Fruit fly (Drosophila melanogaster) S2 (cell line): ENCODE measurements around the gene Rh6.
A peak's percentile ranks its signal among the peaks of the same experiment; 100 is the strongest.

Experiments
- CG8478 ChIP-seq: fragments of >200 bp; optimal IDR thresholded peaks from 2 replicates; lab custom pipeline; 2018
- CTCF ChIP-seq, 2 experiments: fragments of >200 bp; optimal IDR thresholded peaks; 2 replicates each; lab custom pipeline; 2018

Rh6 gene

dm6 chr3R:15482858-15483257 lies at the start of gene Rh6:
Rh6 (plus strand) TSS chr3R:15483158.
- TF ChIP-seq CG8478 (no peak), CTCF (optimal IDR thresholded peaks at IDR 0.05; lab: Kevin White, UChicago) (no peak)

dm6 chr3R:15433340-15433945 lies 49.5 kb upstream of the Rh6 start:
- no peak for TF ChIP-seq CG8478
- no peak for TF ChIP-seq CTCF (optimal IDR thresholded peaks at IDR 0.05; lab: Kevin White, UChicago)

DNA sequence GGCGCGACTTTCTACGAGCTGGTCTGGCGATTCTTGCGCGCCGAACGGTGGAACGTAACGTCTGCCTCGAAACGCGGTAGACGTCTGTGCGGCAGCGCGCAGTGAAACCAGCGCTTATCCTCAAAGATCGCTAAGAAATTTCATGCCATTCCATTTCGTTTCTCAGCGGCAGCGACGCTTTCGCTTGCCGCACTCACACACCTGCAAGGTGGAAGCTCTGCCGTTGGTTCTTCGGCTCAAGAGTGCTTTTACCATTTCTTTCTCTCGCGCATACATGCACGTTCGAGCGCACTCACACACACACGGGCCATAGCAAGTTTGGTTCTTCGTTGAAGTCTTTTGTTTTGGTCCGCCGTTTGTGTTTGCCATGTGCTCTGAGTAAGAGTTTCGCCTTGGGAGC lies 48.3 kb upstream of the Rh6 start, which contains the start of gene CG6118:
Gene CG6118 (minus strand): TSS at position 63 of the 400 bp plus-strand sequence.
- TF ChIP-seq CG8478: no peak
- no peak for TF ChIP-seq CTCF (optimal IDR thresholded peaks at IDR 0.05; lab: Kevin White, UChicago)

DNA sequence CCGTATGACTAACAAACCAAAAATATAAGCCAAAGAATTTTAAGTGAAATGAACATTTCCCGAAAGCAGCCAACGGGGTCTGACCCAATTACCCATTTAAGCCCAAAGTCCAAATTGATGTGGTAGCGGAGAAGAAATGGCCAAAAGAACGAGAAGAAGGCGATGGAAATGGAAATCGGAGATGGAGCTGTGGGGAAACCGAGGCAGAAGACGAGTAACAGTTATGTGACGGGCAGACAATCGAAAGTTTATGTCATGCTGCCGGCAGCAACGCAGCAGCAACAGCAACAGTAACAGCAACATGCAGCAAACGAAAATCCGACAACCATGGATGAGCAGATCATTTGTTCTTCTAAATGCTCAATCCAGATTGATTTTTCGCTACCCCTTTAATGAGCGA lies 46.2 kb upstream of the Rh6 start:
- TF ChIP-seq CG8478 (no peak), CTCF (optimal IDR thresholded peaks at IDR 0.05; lab: Kevin White, UChicago) (no peak)

DNA sequence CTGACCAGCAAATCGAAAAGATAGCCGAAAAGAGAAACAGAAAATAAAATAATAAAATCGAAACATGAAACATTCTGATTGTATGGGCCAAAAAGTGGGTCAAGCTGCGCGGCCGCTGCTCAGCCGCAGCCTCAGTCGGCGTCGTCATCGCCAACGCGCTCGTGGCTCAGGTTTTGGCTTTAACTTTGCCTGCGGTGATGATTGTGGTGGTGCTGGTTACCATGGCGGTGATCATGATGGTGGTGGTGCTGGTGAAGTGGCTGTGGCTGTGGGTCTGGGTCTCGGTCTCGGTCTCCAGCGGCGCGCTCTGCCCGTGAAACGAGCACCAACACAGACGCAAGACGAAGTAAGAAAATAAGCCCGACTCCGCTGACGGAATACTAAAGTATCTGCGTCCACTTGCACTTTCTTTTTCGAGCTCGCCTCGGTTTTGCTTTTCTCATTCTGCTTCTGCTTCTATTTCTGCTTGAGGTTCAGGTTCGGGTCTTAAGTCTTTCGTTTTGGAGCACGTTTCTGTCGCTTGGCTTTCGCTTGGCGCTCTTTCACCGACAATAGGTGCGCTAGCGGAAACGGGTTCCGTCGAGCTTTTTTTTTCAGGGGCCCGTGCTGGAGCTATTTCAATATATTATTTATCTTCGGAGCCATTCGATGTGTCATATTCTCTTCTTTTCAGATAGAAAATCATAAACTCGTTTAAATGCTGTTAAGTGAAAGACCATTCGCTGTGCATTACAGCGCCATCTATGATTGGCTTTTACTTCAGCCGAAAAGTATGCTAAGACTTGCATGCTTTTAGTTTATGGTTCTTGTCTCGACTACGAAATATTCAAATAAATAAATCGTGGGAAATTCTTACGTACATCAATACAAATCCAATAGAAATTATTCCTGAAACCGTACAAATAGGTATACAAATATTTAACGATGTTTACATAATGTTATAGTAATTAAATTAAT lies 45.2 kb upstream of the Rh6 start:
- TF ChIP-seq CTCF (optimal IDR thresholded peaks at IDR 0.05; lab: Kevin White, UChicago) (peak; percentile 93 to 96), CG8478 (no peak)

dm6 chr3R:15439669-15440068 lies 43.3 kb upstream of the Rh6 start, which contains the start of gene Act88F:
Act88F (plus strand) TSS chr3R:15439969.
- TF ChIP-seq CG8478: no peak
- no peak for TF ChIP-seq CTCF (optimal IDR thresholded peaks at IDR 0.05; lab: Kevin White, UChicago)

dm6 chr3R:15446149-15446548 lies 36.8 kb upstream of the Rh6 start:
- TF ChIP-seq CG8478 (no peak), CTCF (optimal IDR thresholded peaks at IDR 0.05; lab: Kevin White, UChicago) (no peak)

DNA sequence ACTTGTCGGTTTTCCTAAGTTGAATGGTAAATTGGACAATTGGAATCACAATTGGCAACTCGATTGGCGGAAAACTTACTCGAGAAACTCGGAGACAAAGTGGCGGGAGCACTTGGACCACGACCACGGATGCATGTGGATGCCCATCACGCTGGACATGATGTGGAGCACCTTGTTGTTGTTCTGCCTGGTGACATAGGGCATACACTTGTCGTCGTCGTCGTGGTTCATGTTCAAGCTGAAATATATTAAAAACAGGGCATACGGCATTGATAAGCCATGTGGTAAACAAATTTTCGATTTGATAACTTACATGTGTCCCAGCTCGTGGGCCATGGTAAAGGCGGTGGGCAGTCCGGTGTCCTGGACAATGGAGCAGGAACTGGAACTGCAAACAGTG lies 35.2 kb upstream of the Rh6 start:
- no peak for TF ChIP-seq CG8478

- TF ChIP-seq CG8478 (no peak), CTCF (optimal IDR thresholded peaks at IDR 0.05; lab: Kevin White, UChicago) (no peak)
Observed at dm6 chr3R:15448657-15449056, 34.3 kb upstream of the Rh6 start.

DNA sequence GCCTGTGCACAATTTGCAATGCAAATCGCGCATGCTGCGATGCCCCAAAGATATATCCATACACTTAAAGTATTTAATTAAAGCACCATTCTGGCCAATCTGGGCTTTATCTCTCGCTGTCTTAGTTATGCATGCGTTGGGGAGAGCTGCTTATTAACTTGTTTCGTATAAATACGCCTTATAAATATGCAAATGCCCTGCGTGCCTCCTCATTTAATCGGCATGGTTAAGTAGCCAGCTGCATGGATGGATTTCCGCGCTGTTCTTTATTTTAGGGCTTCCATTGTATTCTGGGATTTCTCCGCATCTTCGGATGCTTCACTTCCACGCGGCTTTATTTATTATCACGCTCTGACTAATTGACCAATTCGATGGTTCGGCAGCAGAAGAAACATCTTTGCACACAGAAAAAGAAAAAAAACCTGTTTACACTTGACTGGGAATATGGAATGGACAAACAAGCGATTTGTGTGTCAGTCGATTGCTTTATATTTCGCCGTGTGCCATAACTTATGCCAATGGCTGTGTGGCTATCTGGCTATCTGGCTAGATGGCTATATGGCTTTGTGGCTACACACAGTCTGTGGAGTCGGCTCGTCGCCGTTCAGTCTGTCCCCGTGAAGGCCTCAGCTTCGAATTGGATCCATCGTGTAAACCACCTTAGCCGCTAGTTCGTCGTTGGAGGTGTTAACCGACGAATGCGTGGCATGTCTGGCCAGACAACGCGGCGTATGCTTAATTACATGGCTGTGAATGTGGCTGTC lies 31.4 kb upstream of the Rh6 start:
- no peak for TF ChIP-seq CTCF (optimal IDR thresholded peaks at IDR 0.05; lab: Kevin White, UChicago)
- no peak for TF ChIP-seq CG8478

dm6 chr3R:15457386-15458011 lies 25.5 kb upstream of the Rh6 start:
- TF ChIP-seq CG8478 (no peak), CTCF (optimal IDR thresholded peaks at IDR 0.05; lab: Kevin White, UChicago) (no peak)

- TF ChIP-seq CTCF (optimal IDR thresholded peaks at IDR 0.05; lab: Kevin White, UChicago) (no peak), CG8478 (no peak)
Observed at dm6 chr3R:15458186-15458715, 24.7 kb upstream of the Rh6 start.

- no peak for TF ChIP-seq CTCF (optimal IDR thresholded peaks at IDR 0.05; lab: Kevin White, UChicago)
- no peak for TF ChIP-seq CG8478
Observed at dm6 chr3R:15463172-15463571, 19.8 kb upstream of the Rh6 start.

dm6 chr3R:15467991-15468764 lies 14.8 kb upstream of the Rh6 start:
- TF ChIP-seq CTCF (optimal IDR thresholded peaks at IDR 0.05; lab: Kevin White, UChicago): peak; percentile 45 to 63
- TF ChIP-seq CG8478: no peak
